Fruit fly (Drosophila melanogaster) whole organism, embryonic: ENCODE results near the gene CG17777.

Experiments used
- CG10321 ChIP-seq: fragments of 200-800 bp; sonication (Bioruptor generic); IDR thresholded peaks from 2 replicates; pipeline ENCODE4 v1.3.6; 2022; ENCODE audit warnings: missing biosample characterization, missing genetic modification characterization
- CG10959 ChIP-seq: fragments of 200-800 bp; sonication (Bioruptor generic); IDR thresholded peaks from 2 replicates; pipeline ENCODE4 v1.3.6; 2022; ENCODE audit warnings: missing biosample characterization, missing genetic modification characterization
- CG10979 ChIP-seq: fragments of 200-800 bp; sonication (Bioruptor generic); optimal IDR thresholded peaks from 2 replicates; lab custom pipeline; 2018; ENCODE audit warnings: missing biosample characterization, mild to moderate bottlenecking, missing genetic modification characterization, moderate library complexity
- CG11696 ChIP-seq: fragments of 200-800 bp; sonication (Bioruptor generic); IDR thresholded peaks from 2 replicates; pipeline ENCODE4 v1.3.6; 2022; ENCODE audit warnings: missing biosample characterization, missing genetic modification characterization
- CG12391 ChIP-seq: fragments of 200-800 bp; sonication (Bioruptor generic); optimal IDR thresholded peaks from 3 replicates; lab custom pipeline; 2018; ENCODE audit warnings: missing biosample characterization, mild to moderate bottlenecking, missing genetic modification characterization, moderate library complexity
- CG12659 ChIP-seq: fragments of 200-800 bp; sonication (Bioruptor generic); optimal IDR thresholded peaks from 3 replicates; lab custom pipeline; 2017; ENCODE audit warnings: mild to moderate bottlenecking, missing biosample characterization, missing genetic modification reagents, missing genetic modification characterization
- CG16863 ChIP-seq: fragments of 200-800 bp; sonication (Bioruptor generic); optimal IDR thresholded peaks from 3 replicates; lab custom pipeline; 2016; ENCODE audit warnings: missing biosample characterization, missing genetic modification characterization
- CG17612 ChIP-seq: fragments of 200-800 bp; sonication (Bioruptor generic); IDR thresholded peaks from 2 replicates; pipeline ENCODE4 v1.3.6; 2022; ENCODE audit warnings: missing biosample characterization, missing genetic modification characterization
- CG18476 ChIP-seq: fragments of 200-800 bp; sonication (Bioruptor generic); optimal IDR thresholded peaks from 2 replicates; lab custom pipeline; 2016; ENCODE audit warnings: missing biosample characterization, mild to moderate bottlenecking, missing genetic modification characterization
- CG18764 ChIP-seq: fragments of 200-800 bp; sonication (Bioruptor generic); optimal IDR thresholded peaks from 3 replicates; lab custom pipeline; 2016; ENCODE audit warnings: missing biosample characterization, missing genetic modification characterization
- CG2875 ChIP-seq: fragments of 200-800 bp; sonication (Bioruptor generic); optimal IDR thresholded peaks from 2 replicates; lab custom pipeline; 2017; ENCODE audit warnings: missing biosample characterization, mild to moderate bottlenecking, missing genetic modification characterization, missing genetic modification reagents
- CG34422 ChIP-seq: fragments of 200-800 bp; sonication (Bioruptor generic); IDR thresholded peaks from 3 replicates; pipeline ENCODE4 v1.3.6; 2022; ENCODE audit warnings: missing biosample characterization, missing genetic modification characterization
- CG3847 ChIP-seq: fragments of 200-800 bp; sonication (Bioruptor generic); IDR thresholded peaks from 2 replicates; pipeline ENCODE4 v1.3.6; 2022; ENCODE audit warnings: missing biosample characterization, missing genetic modification characterization
- CG5180 ChIP-seq: fragments of 200-800 bp; sonication (Bioruptor generic); optimal IDR thresholded peaks from 3 replicates; lab custom pipeline; 2017; ENCODE audit warnings: missing biosample characterization, missing genetic modification characterization, mild to moderate bottlenecking, moderate library complexity, missing genetic modification reagents
- CG7372 ChIP-seq: fragments of 200-800 bp; sonication (Bioruptor generic); IDR thresholded peaks from 2 replicates; pipeline ENCODE4 v1.3.6; 2022; ENCODE audit warnings: missing biosample characterization, missing genetic modification characterization
- CG8281 ChIP-seq: fragments of 200-800 bp; sonication (Bioruptor generic); optimal IDR thresholded peaks from 2 replicates; lab custom pipeline; 2018; ENCODE audit warnings: missing biosample characterization, mild to moderate bottlenecking, missing genetic modification characterization, moderate library complexity
- CG9215 ChIP-seq: fragments of 200-800 bp; sonication (Bioruptor generic); IDR thresholded peaks from 2 replicates; pipeline ENCODE4 v1.3.6; 2022; ENCODE audit warnings: missing biosample characterization, missing genetic modification characterization
- Dip2 ChIP-seq: fragments of 200-800 bp; sonication (Bioruptor generic); IDR thresholded peaks from 2 replicates; pipeline ENCODE4 v1.3.6; 2022; ENCODE audit warnings: missing biosample characterization, missing genetic modification characterization
- Dp ChIP-seq: fragments of 200-800 bp; sonication (Bioruptor generic); optimal IDR thresholded peaks from 2 replicates; lab custom pipeline; 2018; ENCODE audit warnings: missing biosample characterization, mild to moderate bottlenecking, missing genetic modification characterization, moderate library complexity
- ERR ChIP-seq: fragments of 200-800 bp; sonication (Bioruptor generic); optimal IDR thresholded peaks from 2 replicates; lab custom pipeline; 2016; ENCODE audit warnings: missing biosample characterization, missing genetic modification characterization
- HLH3B ChIP-seq: fragments of 200-800 bp; sonication (Bioruptor generic); IDR thresholded peaks from 2 replicates; pipeline ENCODE4 v1.3.6; 2022; ENCODE audit warnings: missing biosample characterization, missing genetic modification characterization
- Kr ChIP-seq: fragments of 200-800 bp; sonication (Bioruptor generic); optimal IDR thresholded peaks from 2 replicates; lab custom pipeline; 2017; ENCODE audit warnings: missing biosample characterization, mild to moderate bottlenecking, missing genetic modification characterization
- Mad ChIP-seq: fragments of 200-800 bp; sonication (Bioruptor generic); optimal IDR thresholded peaks from 2 replicates; lab custom pipeline; 2016; ENCODE audit warnings: missing biosample characterization, missing genetic modification characterization
- Max ChIP-seq: fragments of 200-800 bp; sonication (Bioruptor generic); optimal IDR thresholded peaks from 2 replicates; lab custom pipeline; 2016; ENCODE audit warnings: missing biosample characterization, mild to moderate bottlenecking, missing genetic modification characterization
- Meics ChIP-seq: fragments of 200-800 bp; sonication (Bioruptor generic); optimal IDR thresholded peaks from 2 replicates; lab custom pipeline; 2017; ENCODE audit warnings: missing biosample characterization, mild to moderate bottlenecking, missing genetic modification characterization
- Oaz ChIP-seq: fragments of 200-800 bp; sonication (Bioruptor generic); IDR thresholded peaks from 2 replicates; pipeline ENCODE4 v1.3.6; 2022; ENCODE audit warnings: missing biosample characterization, missing genetic modification characterization
- Optix ChIP-seq: fragments of 200-800 bp; sonication (Bioruptor generic); IDR thresholded peaks from 3 replicates; pipeline ENCODE4 v1.3.6; 2022; ENCODE audit warnings: missing biosample characterization, missing genetic modification characterization
- Sox100B ChIP-seq: fragments of 200-800 bp; sonication (Bioruptor generic); optimal IDR thresholded peaks from 3 replicates; lab custom pipeline; 2018; ENCODE audit warnings: missing biosample characterization, mild to moderate bottlenecking, missing genetic modification characterization
- Sry-δ ChIP-seq: fragments of 200-800 bp; sonication (Bioruptor generic); optimal IDR thresholded peaks from 2 replicates; lab custom pipeline; 2016; ENCODE audit warnings: missing biosample characterization, missing genetic modification characterization
- ac ChIP-seq: fragments of 200-800 bp; sonication (Bioruptor generic); optimal IDR thresholded peaks from 3 replicates; lab custom pipeline; 2017; ENCODE audit warnings: missing biosample characterization, mild to moderate bottlenecking, missing genetic modification characterization
- ash1 ChIP-seq: fragments of 200-800 bp; sonication (Bioruptor generic); optimal IDR thresholded peaks from 2 replicates; lab custom pipeline; 2018; ENCODE audit warnings: missing biosample characterization, mild to moderate bottlenecking, missing genetic modification characterization
- cato ChIP-seq: fragments of 200-800 bp; sonication (Bioruptor generic); optimal IDR thresholded peaks from 2 replicates; lab custom pipeline; 2016; ENCODE audit warnings: missing biosample characterization, missing genetic modification characterization, borderline replicate concordance
- crol ChIP-seq: fragments of 200-800 bp; sonication (Bioruptor generic); IDR thresholded peaks from 2 replicates; pipeline ENCODE4 v1.3.6; 2022; ENCODE audit warnings: missing biosample characterization, missing genetic modification characterization
- dimm ChIP-seq: fragments of 200-800 bp; sonication (Bioruptor generic); IDR thresholded peaks from 2 replicates; pipeline ENCODE4 v1.3.6; 2022; ENCODE audit warnings: missing biosample characterization, missing genetic modification characterization
- dysf ChIP-seq: fragments of 200-800 bp; sonication (Bioruptor generic); IDR thresholded peaks from 3 replicates; pipeline ENCODE4 v1.3.6; 2022; ENCODE audit warnings: missing biosample characterization, missing genetic modification characterization
- en ChIP-seq: fragments of 200-800 bp; sonication (Bioruptor generic); optimal IDR thresholded peaks from 2 replicates; lab custom pipeline; 2016; ENCODE audit warnings: missing biosample characterization, missing genetic modification characterization
- ftz-f1 ChIP-seq: fragments of 200-800 bp; sonication (Bioruptor generic); optimal IDR thresholded peaks from 2 replicates; lab custom pipeline; 2016; ENCODE audit warnings: missing biosample characterization, missing genetic modification characterization
- lab ChIP-seq: fragments of 200-800 bp; sonication (Bioruptor generic); optimal IDR thresholded peaks from 3 replicates; lab custom pipeline; 2017; ENCODE audit warnings: missing biosample characterization, missing genetic modification characterization, mild to moderate bottlenecking, moderate library complexity, missing genetic modification reagents
- lilli ChIP-seq: fragments of 200-800 bp; sonication (Bioruptor generic); optimal IDR thresholded peaks from 3 replicates; lab custom pipeline; 2016; ENCODE audit warnings: missing biosample characterization, missing genetic modification characterization
- lmd ChIP-seq: fragments of 200-800 bp; sonication (Bioruptor generic); IDR thresholded peaks from 2 replicates; pipeline ENCODE4 v1.3.6; 2022; ENCODE audit warnings: missing biosample characterization, missing genetic modification characterization
- nerfin-2 ChIP-seq: fragments of 200-800 bp; sonication (Bioruptor generic); IDR thresholded peaks from 2 replicates; pipeline ENCODE4 v1.3.6; 2022; ENCODE audit warnings: missing biosample characterization, missing genetic modification characterization; ENCODE audit not compliant: partially characterized antibody
- pita ChIP-seq: fragments of 200-800 bp; sonication (Bioruptor generic); optimal IDR thresholded peaks from 2 replicates; lab custom pipeline; 2017; ENCODE audit warnings: missing biosample characterization, mild to moderate bottlenecking, missing genetic modification characterization
- pros ChIP-seq: fragments of 200-800 bp; sonication (Bioruptor generic); optimal IDR thresholded peaks from 3 replicates; lab custom pipeline; 2019; ENCODE audit warnings: missing biosample characterization, mild to moderate bottlenecking, missing genetic modification characterization, moderate library complexity
- rib ChIP-seq: fragments of 200-800 bp; sonication (Bioruptor generic); IDR thresholded peaks from 2 replicates; pipeline ENCODE4 v1.3.6; 2022; ENCODE audit warnings: missing biosample characterization, missing genetic modification characterization
- sc ChIP-seq, 3 experiments: fragments of >200 bp in 2 of 3; fragments of 200-800 bp in 1 of 3; sonication (Bioruptor generic) in 1 of 3; optimal IDR thresholded peaks; 2 replicates in 2 of 3; 3 replicates in 1 of 3; lab custom pipeline; 2017; ENCODE audit warnings: mild to moderate bottlenecking in 1 of 3, missing biosample characterization in 1 of 3, missing genetic modification characterization in 1 of 3, missing genetic modification reagents in 1 of 3
- tin ChIP-seq: fragments of 200-800 bp; sonication (Bioruptor generic); optimal IDR thresholded peaks from 3 replicates; lab custom pipeline; 2016; ENCODE audit warnings: missing biosample characterization, missing genetic modification characterization
- tll ChIP-seq, 2 experiments: fragments of 200-800 bp in 1 of 2; fragments of >200 bp in 1 of 2; sonication (Bioruptor generic) in 1 of 2; optimal IDR thresholded peaks; 2 replicates each; lab custom pipeline; 2017 to 2019; ENCODE audit warnings: missing biosample characterization in 2 of 2, missing genetic modification characterization in 2 of 2, mild to moderate bottlenecking in 1 of 2, moderate library complexity in 1 of 2
- tna ChIP-seq: fragments of 200-800 bp; sonication (Bioruptor generic); IDR thresholded peaks from 2 replicates; pipeline ENCODE4 v1.3.6; 2022; ENCODE audit warnings: missing biosample characterization, missing genetic modification characterization; ENCODE audit not compliant: partially characterized antibody
- vfl ChIP-seq: fragments of 200-800 bp; sonication (Bioruptor generic); optimal IDR thresholded peaks from 2 replicates; lab custom pipeline; 2016; ENCODE audit warnings: missing biosample characterization, missing genetic modification characterization

Gene CG17777

DNA sequence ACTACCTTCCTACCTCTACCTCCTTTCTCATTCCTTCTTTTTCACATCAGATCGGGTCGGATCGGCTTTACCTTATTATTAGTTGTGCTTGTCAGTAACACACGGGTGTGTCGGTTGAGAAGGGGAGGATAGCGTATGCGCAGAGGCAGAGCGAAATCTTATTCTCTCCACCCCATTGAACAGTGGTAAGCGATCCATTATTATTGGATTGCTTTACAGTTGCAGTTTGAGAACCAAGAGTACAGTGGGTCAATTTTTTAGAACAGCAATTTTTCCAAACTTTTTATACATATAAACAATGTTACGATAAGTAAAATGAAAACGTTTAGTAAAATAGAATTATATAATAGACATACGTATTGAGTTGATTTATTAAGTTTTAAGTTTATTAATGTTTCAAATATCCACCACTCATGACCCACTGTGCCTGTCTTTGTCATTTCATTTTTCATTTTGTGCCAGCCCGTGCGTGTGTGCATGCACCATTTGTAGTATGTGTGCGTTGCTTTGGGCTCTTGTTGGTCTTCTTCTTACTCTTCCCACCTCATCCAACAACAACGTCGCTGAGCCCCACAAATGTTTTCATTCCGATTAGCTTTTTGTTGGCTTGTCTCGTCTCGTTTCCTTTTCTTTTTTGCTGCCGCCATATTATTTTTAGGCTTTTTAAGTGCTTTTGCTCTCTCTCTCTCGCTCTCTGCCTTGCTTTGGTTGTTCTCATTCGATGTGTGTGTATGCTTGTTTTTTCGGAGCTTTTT, 48.9 kb upstream of the CG17777 start (continued):
- peak; percentile 98 for TF ChIP-seq CG10959
- TF ChIP-seq ac (GFP tag; lab: Kevin White, UChicago) = peak; percentile 99
- peak; percentile 99 for TF ChIP-seq dysf
- peak; percentile 98 for TF ChIP-seq CG12659 (GFP tag; lab: Kevin White, UChicago)
- TF ChIP-seq CG10979 = peak; percentile 99
- TF ChIP-seq CG18476 = peak; percentile 99
- peak; percentile 93 for TF ChIP-seq Optix (GFP tag; lab: Robert Waterston, UW)
- TF ChIP-seq ash1 (GFP tag; lab: Kevin White, UChicago) = peak; percentile 85
- TF ChIP-seq rib (GFP tag; lab: Robert Waterston, UW) = peak; percentile 99
- TF ChIP-seq crol = peak; percentile 82
- TF ChIP-seq tll (GFP tag; optimal IDR thresholded peaks at IDR 0.05; lab: Kevin White, UChicago) = no peak
- peak; percentile 90 for TF ChIP-seq nerfin-2 (GFP tag; lab: Robert Waterston, UW)
- TF ChIP-seq Kr (GFP tag; lab: Kevin White, UChicago) = peak; percentile 97
- peak; percentile 98 for TF ChIP-seq Max (GFP tag; lab: Kevin White, UChicago)
- TF ChIP-seq Dp (GFP tag; lab: Kevin White, UChicago) = peak; percentile 8
- peak; percentile 95 for TF ChIP-seq CG8281
- TF ChIP-seq CG11696 = peak; percentile 95
- TF ChIP-seq dimm (GFP tag; lab: Robert Waterston, UW) = peak; percentile 96
- peak; percentile 94 for TF ChIP-seq ERR (GFP tag; lab: Kevin White, UChicago)
- peak; percentile 99 for TF ChIP-seq pros (GFP tag; lab: Kevin White, UChicago)
- no peak for TF ChIP-seq sc (optimal IDR thresholded peaks at IDR 0.05; lab: Kevin White, UChicago)
- TF ChIP-seq sc (GFP tag; optimal IDR thresholded peaks at IDR 0.05; lab: Kevin White, UChicago) = peak; percentile 98
- TF ChIP-seq Sox100B (GFP tag; lab: Kevin White, UChicago) = peak; percentile 99
- peak; percentile 97 for TF ChIP-seq CG18764 (GFP tag; lab: Kevin White, UChicago)
- peak; percentile 99 for TF ChIP-seq HLH3B
- peak; percentile 100 for TF ChIP-seq CG12391 (tag; lab: Kevin White, UChicago)
- TF ChIP-seq CG17612 (GFP tag; lab: Robert Waterston, UW) = peak; percentile 97
- TF ChIP-seq CG10321 (GFP tag; lab: Robert Waterston, UW) = peak; percentile 80
- TF ChIP-seq CG34422 (GFP tag; lab: Robert Waterston, UW) = peak; percentile 99
- peak; percentile 89 for TF ChIP-seq CG16863
- peak; percentile 32 for TF ChIP-seq ftz-f1 (GFP tag; lab: Kevin White, UChicago)
- TF ChIP-seq en (GFP tag; lab: Kevin White, UChicago) = peak; percentile 91
- TF ChIP-seq lmd = peak; percentile 99
- TF ChIP-seq tna (GFP tag; lab: Robert Waterston, UW) = peak; percentile 66; the same call in 1 of the 2 replicates
- TF ChIP-seq Mad (GFP tag; lab: Kevin White, UChicago) = peak; percentile 95
- TF ChIP-seq cato = peak; percentile 97
- peak; percentile 99 for TF ChIP-seq lilli (GFP tag; lab: Kevin White, UChicago)
- TF ChIP-seq lab = peak; percentile 99
- peak; percentile 82 for TF ChIP-seq Dip2
- peak; percentile 99 for TF ChIP-seq Oaz (GFP tag; lab: Robert Waterston, UW)
- peak; percentile 99 for TF ChIP-seq CG7372
- peak; percentile 98 for TF ChIP-seq tin
- peak; percentile 97 for TF ChIP-seq CG2875
- TF ChIP-seq Meics = peak; percentile 99
- TF ChIP-seq vfl = peak; percentile 96
- TF ChIP-seq Sry-δ (GFP tag; lab: Kevin White, UChicago) = no peak
- TF ChIP-seq CG5180 = peak; percentile 93
- peak; percentile 99 for TF ChIP-seq CG3847 (GFP tag; lab: Robert Waterston, UW)
- no peak for TF ChIP-seq pita
- peak; percentile 98 for TF ChIP-seq CG9215 (GFP tag; lab: Robert Waterston, UW)
